Fruit fly (Drosophila melanogaster): ENCODE results near the gene Ttc1.

Gene Ttc1

DNA sequence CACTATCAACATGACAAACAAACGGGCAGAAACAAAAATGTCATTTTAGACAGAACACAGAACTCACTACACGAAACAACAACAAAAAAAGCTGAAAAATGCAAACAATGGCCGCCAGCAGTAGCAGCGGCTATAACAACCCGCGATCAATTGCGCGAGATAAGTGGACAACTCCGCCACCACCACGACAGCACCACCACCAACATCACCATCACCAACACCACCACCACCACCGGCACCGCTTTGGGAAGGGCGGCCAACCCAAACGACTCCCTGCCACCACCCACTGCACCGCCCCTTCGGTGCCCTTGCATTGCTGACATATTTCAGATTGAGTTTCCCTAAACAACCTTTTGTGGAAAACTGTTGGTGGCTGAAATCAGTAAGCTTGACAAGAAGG lies 36.2 kb downstream of the Ttc1 start:
- TF ChIP-seq CG8159 (tag; optimal IDR thresholded peaks at IDR 0.05) (no peak), EcR (GFP tag; optimal IDR thresholded peaks at IDR 0.05) (no peak), fd96Ca (GFP tag; IDR thresholded peaks at IDR 0.05) (no peak), Pif1A (GFP tag; optimal IDR thresholded peaks at IDR 0.05) (no peak), CG8301 (tag; optimal IDR thresholded peaks at IDR 0.05) (no peak), Snoo (tag; optimal IDR thresholded peaks at IDR 0.05) (no peak), CG34367 (tag; optimal IDR thresholded peaks at IDR 0.05) (no peak)

DNA sequence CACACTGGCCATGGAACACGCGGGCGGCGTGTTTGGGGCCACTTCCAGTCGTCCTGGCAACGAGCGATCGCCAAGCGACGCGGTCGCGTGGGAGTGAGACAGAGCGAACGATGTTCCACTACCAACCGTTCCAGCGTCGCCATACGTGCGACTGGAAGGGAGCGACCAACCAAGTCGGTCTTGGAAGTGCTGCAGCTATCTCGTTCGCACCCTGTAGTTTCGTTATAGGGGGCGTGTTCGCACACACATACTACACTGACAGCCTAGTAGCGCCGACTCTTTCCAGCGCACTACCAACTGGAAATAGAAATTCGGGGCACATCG lies 39.1 kb downstream of the Ttc1 start:
- TF ChIP-seq CG4496 (GFP tag; IDR thresholded peaks at IDR 0.05) = 0 out of 3 replicates have a peak, but pooled peaks have one; percentile 34
- no peak for TF ChIP-seq CG15710 (tag; optimal IDR thresholded peaks at IDR 0.05)

DNA sequence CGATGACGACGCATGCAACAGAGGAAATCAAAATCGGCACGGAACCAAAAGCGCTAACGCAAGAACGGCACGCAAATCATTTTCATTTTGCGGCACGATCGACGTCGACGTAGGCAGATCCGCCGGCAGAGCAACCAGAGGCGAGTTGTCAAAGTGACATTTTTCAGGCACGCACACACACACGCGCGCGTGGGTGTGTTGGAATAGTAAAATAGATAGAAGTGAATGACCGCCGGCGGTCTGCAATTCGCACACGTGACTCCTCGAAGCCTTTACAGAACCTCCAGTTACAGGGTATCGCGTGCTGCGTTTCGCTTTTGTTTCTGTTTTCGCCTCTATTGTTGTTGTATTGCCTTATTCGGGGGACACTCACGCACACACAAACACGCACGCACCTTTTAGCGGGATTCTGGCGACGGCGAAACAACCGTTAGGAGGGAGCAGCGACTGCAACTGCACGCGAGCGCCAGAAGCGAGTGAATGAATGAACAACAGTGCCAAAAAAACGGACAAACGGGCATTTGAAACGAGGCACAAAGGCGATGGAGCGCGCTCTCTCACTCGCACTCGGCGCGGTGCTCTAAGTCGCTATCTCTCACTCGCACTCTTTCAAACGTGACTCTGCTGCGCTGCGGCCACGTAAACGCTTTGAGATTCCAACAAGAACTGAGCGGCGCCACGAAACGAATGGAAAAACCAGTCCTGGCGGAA lies 39.6 kb downstream of the Ttc1 start, which contains the start of gene ss:
Gene ss, minus strand, starts transcription at position 668 of the 711 bp plus-strand sequence.
- TF ChIP-seq CG15710 (tag; optimal IDR thresholded peaks at IDR 0.05) (no peak), CG13204 (GFP tag; optimal IDR thresholded peaks at IDR 0.05) (peak; percentile 20)

DNA sequence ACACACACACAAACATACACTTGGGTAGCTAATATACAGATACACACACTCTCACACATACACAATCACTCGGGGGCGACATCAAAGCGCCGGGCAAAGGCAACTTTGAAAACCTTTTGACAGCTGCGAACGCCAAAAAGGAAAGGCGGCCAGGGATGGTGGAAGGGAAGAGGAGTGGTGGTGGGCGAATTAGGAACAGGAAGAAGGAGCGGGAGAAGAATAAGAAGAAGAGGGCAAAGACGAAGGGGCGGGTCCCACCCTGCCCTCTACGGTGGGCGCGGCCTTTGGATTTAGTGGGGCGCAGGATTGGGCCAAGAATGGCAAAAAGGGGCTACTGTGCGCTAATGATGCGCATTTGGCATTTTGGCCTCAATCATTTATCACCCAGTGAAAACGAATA lies 46.2 kb downstream of the Ttc1 start:
- TF ChIP-seq CG15710 (tag; optimal IDR thresholded peaks at IDR 0.05) = no peak
- TF ChIP-seq Snoo (tag; optimal IDR thresholded peaks at IDR 0.05) = no peak
- TF ChIP-seq CG17806 (tag; optimal IDR thresholded peaks at IDR 0.05) = no peak
- TF ChIP-seq CG4496 (GFP tag; IDR thresholded peaks at IDR 0.05) = no peak

DNA sequence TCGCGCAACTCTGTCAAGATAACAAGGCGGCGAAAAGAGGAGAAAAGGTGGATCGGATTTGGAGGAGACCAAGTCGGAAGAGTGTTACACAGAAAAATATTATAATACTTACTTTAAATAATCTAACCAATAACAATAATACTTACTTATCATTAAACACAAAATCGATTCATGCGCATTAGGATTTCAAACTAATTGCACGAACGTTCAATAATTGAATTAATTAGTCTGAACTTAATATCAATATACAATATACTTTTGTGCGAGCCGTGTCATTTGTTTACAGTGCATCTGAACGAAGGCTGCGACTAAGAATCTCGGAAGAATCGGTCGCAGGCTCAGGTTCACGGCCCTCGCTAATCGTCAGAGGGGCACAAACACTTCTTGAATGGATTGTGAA lies 47.4 kb downstream of the Ttc1 start:
- TF ChIP-seq CG12605 (GFP tag; IDR thresholded peaks at IDR 0.05) (no peak), CG9948 (tag; optimal IDR thresholded peaks at IDR 0.05) (no peak), CG13204 (GFP tag; optimal IDR thresholded peaks at IDR 0.05) (no peak), Pif1B (GFP tag; optimal IDR thresholded peaks at IDR 0.05) (no peak), Ets98B (GFP tag; IDR thresholded peaks at IDR 0.05) (no peak)

DNA sequence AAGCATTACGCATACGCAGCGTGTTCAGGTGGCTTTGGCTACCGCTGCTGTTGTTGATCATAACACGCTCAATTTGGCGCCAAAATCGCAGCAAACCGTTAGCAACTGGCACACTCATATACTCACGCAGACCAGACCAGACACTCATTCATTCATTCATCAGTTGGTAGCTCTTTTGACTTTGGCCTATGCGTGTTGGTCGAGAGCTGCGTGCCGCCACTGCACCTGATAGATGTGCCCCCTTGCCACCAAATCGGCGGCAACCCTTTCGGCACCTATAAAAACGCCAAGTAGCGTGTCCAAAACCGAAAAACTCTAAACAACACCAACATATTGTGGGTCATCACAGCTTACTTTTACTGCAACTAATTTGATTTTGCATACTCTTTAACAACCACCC lies 48.3 kb downstream of the Ttc1 start:
- TF ChIP-seq CG14655 (GFP tag; optimal IDR thresholded peaks at IDR 0.05) (no peak), CG13204 (GFP tag; optimal IDR thresholded peaks at IDR 0.05) (no peak), CG8159 (tag; optimal IDR thresholded peaks at IDR 0.05) (no peak), Snoo (tag; optimal IDR thresholded peaks at IDR 0.05) (no peak), gl (tag; optimal IDR thresholded peaks at IDR 0.05) (no peak), CG32121 (GFP tag; IDR thresholded peaks at IDR 0.05) (no peak)

Measured in whole organism, pupa.